Fruit fly (Drosophila melanogaster) Kc167 (cell line): ENCODE data around the gene CG31381.

Experiments used
- Sin3A ChIP-seq: fragments of >200 bp; optimal IDR thresholded peaks from 2 replicates; lab custom pipeline; 2018; ENCODE audit warnings: missing external identifiers
- h ChIP-seq: fragments of >200 bp; optimal IDR thresholded peaks from 3 replicates; lab custom pipeline; 2018; ENCODE audit warnings: missing external identifiers
- insv ChIP-seq: fragments of >200 bp; optimal IDR thresholded peaks from 3 replicates; lab custom pipeline; 2018; ENCODE audit warnings: missing external identifiers
- psq ChIP-seq: fragments of >200 bp; optimal IDR thresholded peaks from 2 replicates; lab custom pipeline; 2017; ENCODE audit warnings: missing external identifiers
- ttk ChIP-seq: sonication (Bioruptor generic); optimal IDR thresholded peaks from 2 replicates; lab custom pipeline; 2017; ENCODE audit warnings: missing external identifiers

DNA sequence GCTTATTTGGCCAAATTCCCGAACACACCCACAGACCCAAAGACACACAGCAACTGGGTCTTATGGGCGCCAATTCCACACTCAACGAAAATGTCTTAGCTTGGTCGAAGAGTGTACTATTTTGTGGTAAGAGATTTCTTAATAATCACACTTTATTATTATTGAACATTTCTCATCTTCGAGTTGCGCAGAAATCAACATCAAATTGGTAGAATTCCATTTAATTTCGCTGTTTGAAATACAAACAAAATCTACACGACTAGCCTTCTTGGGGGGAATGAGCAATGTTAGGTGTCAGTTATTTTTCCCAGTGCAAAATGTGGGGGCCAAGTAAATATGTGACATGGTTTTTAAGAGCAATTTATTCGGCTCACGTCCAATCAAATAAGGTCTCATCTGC, 14.1 kb downstream of the CG31381 start:
- no peak for TF ChIP-seq h (lab: Kevin White, UChicago)
- no peak for TF ChIP-seq Sin3A
- no peak for TF ChIP-seq psq
- TF ChIP-seq insv: no peak
- TF ChIP-seq ttk (lab: Kevin White, UChicago): no peak
